Worm (Caenorhabditis elegans) whole organism, early embryonic: ENCODE results near the gene gyg-1.

Experiments used
- F13C5.2 ChIP-seq: sonication (generic microtip); optimal IDR thresholded peaks from 2 replicates; lab custom pipeline; 2017; ENCODE audit warnings: mild to moderate bottlenecking, missing genetic modification characterization, inconsistent platforms, missing compliant biosample characterization
- aly-1 ChIP-seq: sonication (generic microtip); optimal IDR thresholded peaks from 2 replicates; lab custom pipeline; 2016; ENCODE audit warnings: missing genetic modification characterization, missing compliant biosample characterization
- ama-1 ChIP-seq: fragments of 150-350 bp; optimal IDR thresholded peaks from 2 replicates; lab custom pipeline; 2014
- hmg-4 ChIP-seq: fragments of 200-800 bp; sonication (Bioruptor generic); optimal IDR thresholded peaks from 2 replicates; lab custom pipeline; 2018; ENCODE audit warnings: mild to moderate bottlenecking, missing genetic modification characterization, missing compliant biosample characterization
- pes-1 ChIP-seq: fragments of 200-800 bp; sonication (Bioruptor generic); IDR thresholded peaks from 2 replicates; pipeline ENCODE4 v1.3.6; 2022; ENCODE audit warnings: missing genetic modification reagents, missing genetic modification characterization, missing compliant biosample characterization
- tbx-11 ChIP-seq: fragments of 200-800 bp; sonication (Bioruptor generic); IDR thresholded peaks from 2 replicates; pipeline ENCODE4 v1.3.6; 2022; ENCODE audit warnings: missing genetic modification characterization, missing compliant biosample characterization

DNA sequence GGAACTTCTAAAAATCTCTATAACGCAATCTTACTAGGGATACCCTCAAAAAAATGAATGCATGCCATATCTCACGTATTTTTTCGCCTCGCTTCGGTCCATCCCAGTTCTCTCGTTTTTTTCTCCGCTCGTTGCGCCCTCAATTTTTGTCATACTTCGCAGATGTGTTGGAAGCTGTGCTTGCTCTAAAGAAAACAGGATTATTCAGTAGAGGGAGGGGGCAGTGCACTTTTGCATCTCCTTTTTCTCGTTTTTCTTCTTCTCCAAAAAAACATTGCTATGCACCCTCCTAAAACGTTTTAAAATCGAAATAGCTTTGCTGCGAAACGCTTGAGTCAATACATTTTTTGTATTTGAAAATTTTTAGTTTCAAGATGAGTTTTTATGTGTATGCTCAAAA is 1.9 kb upstream of the gyg-1 start:
- TF ChIP-seq ama-1 (no peak), tbx-11 (GFP tag; lab: Robert Waterston, UW) (no peak), aly-1 (no peak), F13C5.2 (tag; lab: Kevin White, UChicago) (no peak), hmg-4 (GFP tag; lab: Kevin White, UChicago) (no peak), pes-1 (no peak)
